Worm (Caenorhabditis elegans): ENCODE results near the gene mdt-15.

ce11 chrIII:5846412-5846811, 12.9 kb upstream of the mdt-15 start:
- TF ChIP-seq unc-62 (GFP tag; optimal IDR thresholded peaks at IDR 0.05) (no peak), pha-4 (tag; optimal IDR thresholded peaks at IDR 0.05) (no peak), nhr-76 (tag; optimal IDR thresholded peaks at IDR 0.05) (no peak), ztf-11 (tag; optimal IDR thresholded peaks at IDR 0.05) (no peak), ceh-83 (GFP tag; optimal IDR thresholded peaks at IDR 0.05) (no peak), snpc-4 (tag; optimal IDR thresholded peaks at IDR 0.05) (no peak), lsy-2 (tag; optimal IDR thresholded peaks at IDR 0.05) (no peak), nhr-237 (tag; optimal IDR thresholded peaks at IDR 0.05) (no peak), bed-3 (GFP tag; optimal IDR thresholded peaks at IDR 0.05) (no peak), nhr-12 (tag; optimal IDR thresholded peaks at IDR 0.05) (no peak), mep-1 (tag; optimal IDR thresholded peaks at IDR 0.05) (no peak), unc-39 (tag; optimal IDR thresholded peaks at IDR 0.05) (no peak), lin-13 (tag; optimal IDR thresholded peaks at IDR 0.05) (no peak), elt-1 (tag; optimal IDR thresholded peaks at IDR 0.05; ENCODE audit: borderline replicate concordance, insufficient read depth) (no peak)
